Fruit fly (Drosophila melanogaster) whole organism: ENCODE results near the gene Sqor.

Source experiments
- CG8478 ChIP-seq: fragments of >200 bp; optimal IDR thresholded peaks from 2 replicates; lab custom pipeline; 2018; ENCODE audit warnings: inconsistent platforms
- Dll ChIP-seq: fragments of >200 bp; optimal IDR thresholded peaks from 2 replicates; lab custom pipeline; 2017
- pan ChIP-seq: fragments of >200 bp; optimal IDR thresholded peaks from 2 replicates; lab custom pipeline; 2017

DNA sequence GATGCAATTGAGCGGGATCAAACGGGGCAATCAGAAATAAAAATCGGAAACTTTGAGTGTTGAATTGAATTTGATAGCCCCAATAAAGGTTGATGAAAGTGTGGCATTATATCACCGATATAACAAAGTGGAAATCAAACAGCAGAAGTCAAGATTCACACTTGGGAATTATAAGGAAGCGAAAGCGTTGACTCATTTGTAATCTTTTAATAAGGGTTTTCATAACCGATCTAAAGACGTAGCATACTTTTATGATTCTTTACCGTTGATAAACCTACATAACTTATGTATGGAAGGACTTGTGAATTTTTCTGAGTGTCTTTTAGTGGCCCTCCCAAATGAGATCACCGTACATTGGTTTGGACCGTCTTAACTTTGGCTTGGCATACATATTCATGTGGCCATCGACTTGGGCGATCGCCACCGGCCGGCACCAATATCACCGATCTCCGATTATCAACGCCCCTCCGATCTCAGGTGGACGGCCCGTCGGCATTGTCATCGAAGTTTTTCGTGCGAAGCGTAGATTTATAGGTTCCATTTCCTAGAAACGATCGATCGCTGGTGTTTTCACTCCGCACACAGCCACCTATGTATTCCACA lies 10.5 kb upstream of the Sqor start:
- TF ChIP-seq CG8478 (lab: Kevin White, UChicago) (no peak), pan (lab: Kevin White, UChicago) (no peak), Dll (lab: Kevin White, UChicago) (no peak)
